Worm (Caenorhabditis elegans) whole organism, late embryonic: ENCODE data around the gene F35G12.12.

Experiments
- F13H6.1 ChIP-seq: sonication (generic microtip); optimal IDR thresholded peaks from 2 replicates; lab custom pipeline; 2016; ENCODE audit warnings: missing genetic modification characterization, missing compliant biosample characterization
- K09A11.1 ChIP-seq: sonication (generic microtip); optimal IDR thresholded peaks from 2 replicates; lab custom pipeline; 2017; ENCODE audit warnings: antibody characterized with exemption, mild to moderate bottlenecking, missing genetic modification characterization, missing compliant biosample characterization; ENCODE audit not compliant: insufficient read depth
- T23F11.4 ChIP-seq: fragments of 200-800 bp; sonication (Bioruptor generic); optimal IDR thresholded peaks from 2 replicates; lab custom pipeline; 2018; ENCODE audit warnings: mild to moderate bottlenecking, missing genetic modification characterization, missing compliant biosample characterization
- ahr-1 ChIP-seq: sonication (generic microtip); optimal IDR thresholded peaks from 2 replicates; lab custom pipeline; 2016; ENCODE audit warnings: missing genetic modification characterization, missing compliant biosample characterization
- ama-1 ChIP-seq: fragments of 150-350 bp; optimal IDR thresholded peaks from 2 replicates; lab custom pipeline; 2014
- ceh-14 ChIP-seq: sonication (generic microtip); optimal IDR thresholded peaks from 2 replicates; lab custom pipeline; 2016; ENCODE audit warnings: missing genotype, missing genetic modification characterization, missing compliant biosample characterization
- ceh-18 ChIP-seq: sonication (generic microtip); optimal IDR thresholded peaks from 2 replicates; lab custom pipeline; 2016; ENCODE audit warnings: missing genetic modification characterization, missing compliant biosample characterization
- ceh-2 ChIP-seq: sonication (generic microtip); optimal IDR thresholded peaks from 2 replicates; lab custom pipeline; 2016; ENCODE audit warnings: missing genotype, missing genetic modification characterization, missing compliant biosample characterization
- ceh-22 ChIP-seq: sonication (generic microtip); optimal IDR thresholded peaks from 2 replicates; lab custom pipeline; 2017; ENCODE audit warnings: missing biosample characterization, missing genetic modification characterization
- ceh-24 ChIP-seq: sonication (generic microtip); optimal IDR thresholded peaks from 2 replicates; lab custom pipeline; 2016; ENCODE audit warnings: mild to moderate bottlenecking, missing genetic modification characterization, missing compliant biosample characterization
- ceh-30 ChIP-seq: fragments of 150-350 bp; optimal IDR thresholded peaks from 2 replicates; lab custom pipeline; 2014; ENCODE audit warnings: missing biosample characterization, missing genetic modification characterization
- ceh-31 ChIP-seq: sonication (generic microtip); optimal IDR thresholded peaks from 2 replicates; lab custom pipeline; 2016; ENCODE audit warnings: missing genetic modification characterization, missing compliant biosample characterization
- ceh-45 ChIP-seq: fragments of 200-800 bp; sonication (Bioruptor generic); IDR thresholded peaks from 2 replicates; pipeline ENCODE4 v1.3.6; 2022; ENCODE audit warnings: missing genetic modification reagents, missing genetic modification characterization, missing compliant biosample characterization
- ceh-48 ChIP-seq: sonication (generic microtip); optimal IDR thresholded peaks from 2 replicates; lab custom pipeline; 2016; ENCODE audit warnings: missing genetic modification characterization, inconsistent platforms, missing compliant biosample characterization
- che-1 ChIP-seq: sonication (generic microtip); optimal IDR thresholded peaks from 2 replicates; lab custom pipeline; 2016; ENCODE audit warnings: mild to moderate bottlenecking, missing genetic modification characterization, missing compliant biosample characterization
- dmd-4 ChIP-seq: sonication (generic microtip); optimal IDR thresholded peaks from 2 replicates; lab custom pipeline; 2016; ENCODE audit warnings: borderline replicate concordance, missing genetic modification characterization, missing compliant biosample characterization
- dve-1 ChIP-seq: sonication (generic microtip); optimal IDR thresholded peaks from 2 replicates; lab custom pipeline; 2017; ENCODE audit warnings: antibody characterized with exemption, mild to moderate bottlenecking, missing genetic modification characterization, missing compliant biosample characterization
- elt-2 ChIP-seq: sonication (generic microtip); optimal IDR thresholded peaks from 2 replicates; lab custom pipeline; 2016; ENCODE audit warnings: missing genetic modification reagents, missing genetic modification characterization, missing compliant biosample characterization
- elt-4 ChIP-seq: sonication (generic microtip); optimal IDR thresholded peaks from 2 replicates; lab custom pipeline; 2016; ENCODE audit warnings: missing genetic modification characterization, missing compliant biosample characterization
- ets-4 ChIP-seq: sonication (generic microtip); optimal IDR thresholded peaks from 2 replicates; lab custom pipeline; 2016; ENCODE audit warnings: missing genetic modification characterization, missing compliant biosample characterization
- eyg-1 ChIP-seq: sonication (generic microtip); optimal IDR thresholded peaks from 2 replicates; lab custom pipeline; 2016; ENCODE audit warnings: missing genotype, missing genetic modification characterization, missing compliant biosample characterization
- fax-1 ChIP-seq: sonication (generic microtip); optimal IDR thresholded peaks from 2 replicates; lab custom pipeline; 2016; ENCODE audit warnings: missing genotype, missing genetic modification characterization, missing compliant biosample characterization
- fkh-10 ChIP-seq: fragments of 150-350 bp; optimal IDR thresholded peaks from 2 replicates; lab custom pipeline; 2014; ENCODE audit warnings: missing biosample characterization, missing genetic modification reagents, missing genetic modification characterization
- hlh-13 ChIP-seq: fragments of 200-800 bp; sonication (Bioruptor generic); optimal IDR thresholded peaks from 2 replicates; lab custom pipeline; 2018; ENCODE audit warnings: mild to moderate bottlenecking, missing genetic modification characterization, missing compliant biosample characterization
- hlh-15 ChIP-seq: sonication (generic microtip); optimal IDR thresholded peaks from 2 replicates; lab custom pipeline; 2016; ENCODE audit warnings: missing genetic modification characterization, missing compliant biosample characterization
- hlh-30 ChIP-seq: sonication (generic microtip); optimal IDR thresholded peaks from 2 replicates; lab custom pipeline; 2017; ENCODE audit warnings: antibody characterized with exemption, missing genetic modification characterization, missing compliant biosample characterization; ENCODE audit not compliant: insufficient read depth
- hlh-6 ChIP-seq: sonication (generic microtip); optimal IDR thresholded peaks from 2 replicates; lab custom pipeline; 2016; ENCODE audit warnings: missing genotype, missing genetic modification characterization, missing compliant biosample characterization
- hlh-8 ChIP-seq: sonication (generic microtip); optimal IDR thresholded peaks from 2 replicates; lab custom pipeline; 2016; ENCODE audit warnings: missing genotype, missing genetic modification characterization, missing compliant biosample characterization
- lin-11 ChIP-seq: fragments of 200-800 bp; sonication (Bioruptor generic); optimal IDR thresholded peaks from 2 replicates; lab custom pipeline; 2018; ENCODE audit warnings: mild to moderate bottlenecking, missing genetic modification characterization, missing compliant biosample characterization
- mec-3 ChIP-seq: sonication (generic microtip); optimal IDR thresholded peaks from 2 replicates; lab custom pipeline; 2016; ENCODE audit warnings: borderline replicate concordance, missing genetic modification characterization, missing compliant biosample characterization
- nfya-1 ChIP-seq: sonication (generic microtip); optimal IDR thresholded peaks from 2 replicates; lab custom pipeline; 2017; ENCODE audit warnings: missing genetic modification characterization, mild to moderate bottlenecking, missing compliant biosample characterization, antibody characterized with exemption, moderate library complexity
- nhr-11 ChIP-seq: fragments of 150-350 bp; optimal IDR thresholded peaks from 2 replicates; lab custom pipeline; 2014; ENCODE audit warnings: missing biosample characterization, missing genetic modification characterization
- nhr-232 ChIP-seq: sonication (generic microtip); optimal IDR thresholded peaks from 2 replicates; lab custom pipeline; 2016; ENCODE audit warnings: missing genetic modification characterization, missing compliant biosample characterization
- odd-2 ChIP-seq: sonication (generic microtip); optimal IDR thresholded peaks from 2 replicates; lab custom pipeline; 2017; ENCODE audit warnings: antibody characterized with exemption, mild to moderate bottlenecking, missing genetic modification characterization, missing compliant biosample characterization
- pag-3 ChIP-seq: sonication (generic microtip); optimal IDR thresholded peaks from 2 replicates; lab custom pipeline; 2016; ENCODE audit warnings: missing compliant biosample characterization, missing genetic modification characterization, borderline replicate concordance
- pha-2 ChIP-seq: sonication (generic microtip); optimal IDR thresholded peaks from 2 replicates; lab custom pipeline; 2017; ENCODE audit warnings: mild to moderate bottlenecking, missing genetic modification characterization, missing compliant biosample characterization
- pha-4 ChIP-seq: fragments of 150-350 bp; optimal IDR thresholded peaks from 2 replicates; lab custom pipeline; 2018; ENCODE audit warnings: missing biosample characterization, missing genetic modification reagents, missing genetic modification characterization
- pros-1 ChIP-seq: fragments of 150-350 bp; optimal IDR thresholded peaks from 2 replicates; lab custom pipeline; 2014; ENCODE audit warnings: missing biosample characterization, missing genetic modification reagents, missing genetic modification characterization
- ref-2 ChIP-seq: sonication (generic microtip); optimal IDR thresholded peaks from 2 replicates; lab custom pipeline; 2016; ENCODE audit warnings: missing genetic modification characterization, missing compliant biosample characterization
- rnt-1 ChIP-seq: sonication (generic microtip); optimal IDR thresholded peaks from 2 replicates; lab custom pipeline; 2016; ENCODE audit warnings: missing genetic modification characterization, missing compliant biosample characterization
- sdc-2 ChIP-seq: sonication (generic microtip); optimal IDR thresholded peaks from 2 replicates; lab custom pipeline; 2016; ENCODE audit warnings: missing genotype, missing genetic modification characterization, missing compliant biosample characterization
- sox-2 ChIP-seq: fragments of 200-800 bp; sonication (Bioruptor generic); IDR thresholded peaks from 2 replicates; pipeline ENCODE4 v1.3.6; 2022; ENCODE audit warnings: missing genetic modification reagents, missing genetic modification characterization, missing compliant biosample characterization
- syd-9 ChIP-seq: sonication (generic microtip); optimal IDR thresholded peaks from 2 replicates; lab custom pipeline; 2016; ENCODE audit warnings: mild to moderate bottlenecking, missing genetic modification characterization, moderate library complexity, missing compliant biosample characterization
- tbx-2 ChIP-seq: sonication (generic microtip); optimal IDR thresholded peaks from 2 replicates; lab custom pipeline; 2016; ENCODE audit warnings: missing genetic modification characterization, missing compliant biosample characterization
- tbx-7 ChIP-seq: sonication (generic microtip); optimal IDR thresholded peaks from 2 replicates; lab custom pipeline; 2016; ENCODE audit warnings: missing genotype, missing genetic modification characterization, missing compliant biosample characterization
- ttx-3 ChIP-seq: sonication (generic microtip); optimal IDR thresholded peaks from 2 replicates; lab custom pipeline; 2016; ENCODE audit warnings: missing genetic modification reagents, missing genetic modification characterization, missing compliant biosample characterization
- unc-42 ChIP-seq: sonication (generic microtip); optimal IDR thresholded peaks from 2 replicates; lab custom pipeline; 2016; ENCODE audit warnings: missing genotype, missing genetic modification characterization, missing compliant biosample characterization
- unc-55 ChIP-seq: sonication (generic microtip); optimal IDR thresholded peaks from 2 replicates; lab custom pipeline; 2017; ENCODE audit warnings: missing biosample characterization, missing genetic modification reagents, missing genetic modification characterization
- zip-5 ChIP-seq: sonication (generic microtip); optimal IDR thresholded peaks from 2 replicates; lab custom pipeline; 2016; ENCODE audit warnings: missing genetic modification characterization, missing compliant biosample characterization

F35G12.12 gene

DNA sequence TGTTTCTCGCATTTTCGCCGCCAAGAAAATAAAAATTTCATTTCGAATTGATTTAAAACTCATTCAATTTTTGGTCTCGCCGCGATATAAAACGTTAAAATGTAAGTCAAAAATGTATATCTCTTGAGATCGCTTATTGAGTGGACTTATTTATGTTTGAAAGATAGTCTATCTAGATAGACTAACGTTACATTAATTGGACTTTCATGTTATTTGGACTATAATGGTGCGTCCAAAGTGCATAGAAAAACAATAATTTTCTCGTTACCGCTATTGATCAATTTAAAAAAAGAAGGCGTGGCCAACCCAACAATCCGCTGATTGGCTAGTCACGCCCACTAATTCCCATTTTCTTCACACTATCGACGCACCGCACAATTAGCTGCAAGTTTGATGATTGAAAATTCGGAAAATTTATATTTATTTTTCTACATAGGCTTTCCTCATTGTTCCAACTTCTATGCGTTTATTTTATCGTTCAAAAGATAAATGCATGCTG is 2.5 kb downstream of the F35G12.12 start, which contains the start of gene F35G12.5:
Gene F35G12.5, plus strand, starts transcription at position 51 of the 499 bp plus-strand sequence.
- TF ChIP-seq fkh-10 (GFP tag; lab: Kevin White, UChicago) (no peak), mec-3 (tag; lab: Kevin White, UChicago) (no peak), hlh-13 (GFP tag; lab: Kevin White, UChicago) (no peak), unc-42 (tag; lab: Kevin White, UChicago) (no peak), nfya-1 (tag; lab: Kevin White, UChicago) (peak; percentile 95)

DNA sequence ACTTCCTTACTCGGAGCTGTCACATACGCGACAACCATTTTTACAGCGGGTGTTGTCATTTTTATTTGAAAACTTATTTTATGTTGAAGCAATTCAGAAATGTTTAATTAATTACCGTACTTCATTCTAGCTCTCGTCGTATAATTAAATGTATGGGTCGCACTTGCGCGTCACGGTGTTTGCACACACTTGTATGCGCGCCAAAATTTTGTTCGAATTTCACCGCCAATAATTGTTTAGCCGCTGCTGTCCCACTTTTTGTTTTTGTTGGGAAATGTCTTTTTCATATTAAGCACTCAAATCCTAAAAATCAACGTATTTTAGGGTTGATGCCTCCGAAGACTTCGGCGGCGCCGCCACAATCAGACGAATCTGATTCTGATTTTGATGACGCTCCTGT is 5.6 kb downstream of the F35G12.12 start, which contains the start of the genes F35G12.7 and smc-4:
Gene F35G12.7, minus strand, starts transcription at position 154 of the 400 bp plus-strand sequence.
Gene smc-4, plus strand, starts transcription at position 325 of the 400 bp plus-strand sequence.
- TF ChIP-seq tbx-7 (tag; lab: Kevin White, UChicago) (no peak), hlh-30 (no peak), ceh-24 (no peak), dmd-4 (tag; lab: Kevin White, UChicago) (no peak), zip-5 (tag; lab: Kevin White, UChicago) (no peak), ttx-3 (tag; lab: Kevin White, UChicago) (peak; percentile 22), lin-11 (tag; lab: Kevin White, UChicago) (no peak), pha-4 (no peak), hlh-15 (tag; lab: Kevin White, UChicago) (no peak), ets-4 (no peak), ref-2 (tag; lab: Kevin White, UChicago) (no peak), nfya-1 (tag; lab: Kevin White, UChicago) (peak; percentile 74), eyg-1 (tag; lab: Kevin White, UChicago) (no peak), T23F11.4 (GFP tag; lab: Kevin White, UChicago) (no peak), rnt-1 (tag; lab: Kevin White, UChicago) (no peak), unc-55 (no peak), ahr-1 (no peak), nhr-232 (tag; lab: Kevin White, UChicago) (no peak), ceh-14 (tag; lab: Kevin White, UChicago) (peak; percentile 56), fkh-10 (GFP tag; lab: Kevin White, UChicago) (no peak), unc-42 (tag; lab: Kevin White, UChicago) (peak; percentile 88), pha-2 (tag; lab: Kevin White, UChicago) (no peak), pros-1 (tag; lab: Kevin White, UChicago) (no peak), ceh-31 (tag; lab: Kevin White, UChicago) (peak; percentile 29), syd-9 (no peak), odd-2 (tag; lab: Kevin White, UChicago) (no peak), ceh-2 (tag; lab: Kevin White, UChicago) (no peak), nhr-11 (tag; lab: Kevin White, UChicago) (no peak), sox-2 (GFP tag; lab: Robert Waterston, UW) (peak; percentile 14; the same call in 1 of the 2 replicates), F13H6.1 (tag; lab: Kevin White, UChicago) (no peak), hlh-6 (tag; lab: Kevin White, UChicago) (no peak), elt-4 (tag; lab: Kevin White, UChicago) (no peak), K09A11.1 (tag; lab: Kevin White, UChicago) (no peak), ceh-48 (tag; lab: Kevin White, UChicago) (no peak), sdc-2 (tag; lab: Kevin White, UChicago) (no peak), ceh-45 (GFP tag; lab: Robert Waterston, UW) (no peak), ceh-18 (tag; lab: Kevin White, UChicago) (no peak), hlh-8 (tag; lab: Kevin White, UChicago) (no peak), tbx-2 (tag; lab: Kevin White, UChicago) (peak; percentile 16), ceh-30 (tag; lab: Kevin White, UChicago) (no peak), pag-3 (tag; lab: Kevin White, UChicago) (no peak), ama-1 (no peak), dve-1 (tag; lab: Kevin White, UChicago) (no peak), ceh-22 (tag; lab: Kevin White, UChicago) (no peak), elt-2 (tag; lab: Kevin White, UChicago) (no peak), che-1 (tag; lab: Kevin White, UChicago) (peak; percentile 20), fax-1 (tag; lab: Kevin White, UChicago) (no peak)
